Fruit fly (Drosophila melanogaster) Kc167 (cell line): ENCODE measurements around the gene Sirt1.

ENCODE experiments used
- Myc ChIP-seq: fragments of >200 bp; optimal IDR thresholded peaks from 2 replicates; lab custom pipeline; 2017; ENCODE audit warnings: missing external identifiers
- Sin3A ChIP-seq: fragments of >200 bp; optimal IDR thresholded peaks from 2 replicates; lab custom pipeline; 2018; ENCODE audit warnings: missing external identifiers
- h ChIP-seq: fragments of >200 bp; optimal IDR thresholded peaks from 3 replicates; lab custom pipeline; 2018; ENCODE audit warnings: missing external identifiers
- insv ChIP-seq: fragments of >200 bp; optimal IDR thresholded peaks from 3 replicates; lab custom pipeline; 2018; ENCODE audit warnings: missing external identifiers
- psq ChIP-seq: fragments of >200 bp; optimal IDR thresholded peaks from 2 replicates; lab custom pipeline; 2017; ENCODE audit warnings: missing external identifiers

- no peak for TF ChIP-seq h (lab: Kevin White, UChicago)
- TF ChIP-seq insv (lab: Kevin White, UChicago), result no peak
- TF ChIP-seq Myc (lab: Kevin White, UChicago), result no peak
- TF ChIP-seq Sin3A (lab: Kevin White, UChicago), result no peak
- TF ChIP-seq psq (lab: Kevin White, UChicago), result no peak
Observed at dm6 chr2L:13202960-13203436, 37.6 kb downstream of the Sirt1 start, which contains the start of gene CG16972.
